Fruit fly (Drosophila melanogaster) whole organism, embryonic: ENCODE measurements around the gene Drsl2.
A peak's percentile ranks its signal among the peaks of the same experiment; 100 is the strongest.

Experiments used
- Antp ChIP-seq: fragments of 200-800 bp; sonication (Bioruptor generic); optimal IDR thresholded peaks from 3 replicates; lab custom pipeline; 2016; ENCODE audit warnings: missing biosample characterization, missing genetic modification characterization
- Asciz ChIP-seq: fragments of 200-800 bp; sonication (Bioruptor generic); optimal IDR thresholded peaks from 2 replicates; lab custom pipeline; 2017; ENCODE audit warnings: missing biosample characterization, mild to moderate bottlenecking, missing genetic modification characterization, missing genetic modification reagents
- BtbVII ChIP-seq: fragments of 200-800 bp; sonication (Bioruptor generic); optimal IDR thresholded peaks from 3 replicates; lab custom pipeline; 2017; ENCODE audit warnings: missing biosample characterization, mild to moderate bottlenecking, missing genetic modification characterization
- CG10267 ChIP-seq: fragments of 200-800 bp; sonication (Bioruptor generic); optimal IDR thresholded peaks from 2 replicates; lab custom pipeline; 2018; ENCODE audit warnings: missing biosample characterization, mild to moderate bottlenecking, missing genetic modification characterization, moderate library complexity
- CG10979 ChIP-seq: fragments of 200-800 bp; sonication (Bioruptor generic); optimal IDR thresholded peaks from 2 replicates; lab custom pipeline; 2018; ENCODE audit warnings: missing biosample characterization, mild to moderate bottlenecking, missing genetic modification characterization, moderate library complexity
- CG11398 ChIP-seq: fragments of 200-800 bp; sonication (Bioruptor generic); optimal IDR thresholded peaks from 2 replicates; lab custom pipeline; 2016; ENCODE audit warnings: missing biosample characterization, missing genetic modification characterization
- CG12104 ChIP-seq: fragments of 200-800 bp; sonication (Bioruptor generic); optimal IDR thresholded peaks from 3 replicates; lab custom pipeline; 2016; ENCODE audit warnings: missing biosample characterization, missing genetic modification characterization
- CG12299 ChIP-seq: fragments of 200-800 bp; sonication (Bioruptor generic); optimal IDR thresholded peaks from 2 replicates; lab custom pipeline; 2018; ENCODE audit warnings: missing biosample characterization, mild to moderate bottlenecking, missing genetic modification characterization
- CG13424 ChIP-seq: fragments of 200-800 bp; sonication (Bioruptor generic); optimal IDR thresholded peaks from 2 replicates; lab custom pipeline; 2019; ENCODE audit warnings: missing biosample characterization, mild to moderate bottlenecking, missing genetic modification characterization, moderate library complexity
- CG1529 ChIP-seq: fragments of 200-800 bp; sonication (Bioruptor generic); optimal IDR thresholded peaks from 3 replicates; lab custom pipeline; 2018; ENCODE audit warnings: missing biosample characterization, missing genetic modification characterization
- CG15601 ChIP-seq: fragments of 200-800 bp; sonication (Bioruptor generic); optimal IDR thresholded peaks from 3 replicates; lab custom pipeline; 2019; ENCODE audit warnings: missing biosample characterization, mild to moderate bottlenecking, missing genetic modification characterization, moderate library complexity
- CG16863 ChIP-seq: fragments of 200-800 bp; sonication (Bioruptor generic); optimal IDR thresholded peaks from 3 replicates; lab custom pipeline; 2016; ENCODE audit warnings: missing biosample characterization, missing genetic modification characterization
- CG17328 ChIP-seq: fragments of 200-800 bp; sonication (Bioruptor generic); IDR thresholded peaks from 2 replicates; pipeline ENCODE4 v1.3.6; 2022; ENCODE audit warnings: missing biosample characterization, missing genetic modification characterization
- CG2712 ChIP-seq: fragments of 200-800 bp; optimal IDR thresholded peaks from 3 replicates; lab custom pipeline; 2019; ENCODE audit warnings: missing biosample characterization, mild to moderate bottlenecking, missing genetic modification characterization, moderate library complexity
- CG4424 ChIP-seq: fragments of 200-800 bp; sonication (Bioruptor generic); optimal IDR thresholded peaks from 3 replicates; lab custom pipeline; 2016; ENCODE audit warnings: missing biosample characterization, missing genetic modification characterization
- CG5245 ChIP-seq: fragments of 200-800 bp; sonication (Bioruptor generic); optimal IDR thresholded peaks from 3 replicates; lab custom pipeline; 2016; ENCODE audit warnings: missing biosample characterization, missing genetic modification characterization
- CG6254 ChIP-seq: fragments of 200-800 bp; sonication (Bioruptor generic); optimal IDR thresholded peaks from 3 replicates; lab custom pipeline; 2017; ENCODE audit warnings: mild to moderate bottlenecking, missing biosample characterization, missing genetic modification reagents, missing genetic modification characterization
- CG6272 ChIP-seq: fragments of 200-800 bp; sonication (Bioruptor generic); IDR thresholded peaks from 2 replicates; pipeline ENCODE4 v1.3.6; 2022; ENCODE audit warnings: missing biosample characterization, missing genetic modification characterization
- CG7987 ChIP-seq: fragments of 200-800 bp; sonication (Bioruptor generic); optimal IDR thresholded peaks from 2 replicates; lab custom pipeline; 2018; ENCODE audit warnings: missing biosample characterization, mild to moderate bottlenecking, missing genetic modification characterization, moderate library complexity
- CG8944 ChIP-seq: fragments of 200-800 bp; sonication (Bioruptor generic); optimal IDR thresholded peaks from 3 replicates; lab custom pipeline; 2016; ENCODE audit warnings: missing biosample characterization, missing genetic modification characterization
- CoRest ChIP-seq: fragments of 200-800 bp; sonication (Bioruptor generic); optimal IDR thresholded peaks from 3 replicates; lab custom pipeline; 2018; ENCODE audit warnings: missing biosample characterization, mild to moderate bottlenecking, missing genetic modification characterization, moderate library complexity
- CrebB ChIP-seq: fragments of 200-800 bp; sonication (Bioruptor generic); optimal IDR thresholded peaks from 3 replicates; lab custom pipeline; 2018; ENCODE audit warnings: missing biosample characterization, mild to moderate bottlenecking, missing genetic modification characterization
- D19B ChIP-seq: fragments of 200-800 bp; sonication (Bioruptor generic); optimal IDR thresholded peaks from 2 replicates; lab custom pipeline; 2017; ENCODE audit warnings: missing biosample characterization, mild to moderate bottlenecking, missing genetic modification characterization
- Dbx ChIP-seq: fragments of 200-800 bp; sonication (Bioruptor generic); IDR thresholded peaks from 3 replicates; pipeline ENCODE4 v1.3.6; 2022; ENCODE audit warnings: missing biosample characterization, missing genetic modification characterization
- Dfd ChIP-seq, 2 experiments: fragments of >200 bp; optimal IDR thresholded peaks; 2 replicates each; lab custom pipeline; 2017; ENCODE audit warnings: missing biosample characterization in 2 of 2, missing genetic modification characterization in 2 of 2
- Drgx ChIP-seq: fragments of 200-800 bp; sonication (Bioruptor generic); IDR thresholded peaks from 2 replicates; pipeline ENCODE4 v1.3.6; 2022; ENCODE audit warnings: missing biosample characterization, missing genetic modification characterization
- H15 ChIP-seq: fragments of 200-800 bp; sonication (Bioruptor generic); IDR thresholded peaks from 3 replicates; pipeline ENCODE4 v1.3.6; 2022; ENCODE audit warnings: missing biosample characterization, missing genetic modification characterization
- Hmx ChIP-seq: fragments of 200-800 bp; sonication (Bioruptor generic); optimal IDR thresholded peaks from 2 replicates; lab custom pipeline; 2016; ENCODE audit warnings: missing biosample characterization, missing genetic modification characterization
- Jarid2 ChIP-seq: fragments of 200-800 bp; sonication (Bioruptor generic); optimal IDR thresholded peaks from 3 replicates; lab custom pipeline; 2017; ENCODE audit warnings: mild to moderate bottlenecking, missing biosample characterization, missing genetic modification reagents, missing genetic modification characterization
- MESR4 ChIP-seq: fragments of 200-800 bp; sonication (Bioruptor generic); optimal IDR thresholded peaks from 2 replicates; lab custom pipeline; 2018; ENCODE audit warnings: missing biosample characterization, mild to moderate bottlenecking, missing genetic modification characterization, moderate library complexity
- Med ChIP-seq: fragments of 200-800 bp; sonication (Bioruptor generic); peaks from one replicate; lab custom pipeline; 2016; ENCODE audit warnings: missing biosample characterization, missing genetic modification characterization, mild to moderate bottlenecking, inconsistent platforms, moderate library complexity
- NC2β ChIP-seq: fragments of 200-800 bp; sonication (Bioruptor generic); optimal IDR thresholded peaks from 2 replicates; lab custom pipeline; 2016; ENCODE audit warnings: missing biosample characterization, missing genetic modification characterization
- Nf-YB ChIP-seq: fragments of 200-800 bp; sonication (Bioruptor generic); optimal IDR thresholded peaks from 3 replicates; lab custom pipeline; 2019; ENCODE audit warnings: missing biosample characterization, mild to moderate bottlenecking, missing genetic modification characterization, moderate library complexity
- PHDP ChIP-seq: fragments of 200-800 bp; sonication (Bioruptor generic); optimal IDR thresholded peaks from 3 replicates; lab custom pipeline; 2018; ENCODE audit warnings: missing biosample characterization, mild to moderate bottlenecking, missing genetic modification characterization, moderate library complexity
- Side ChIP-seq: fragments of 200-800 bp; sonication (Bioruptor generic); optimal IDR thresholded peaks from 2 replicates; lab custom pipeline; 2016; ENCODE audit warnings: missing biosample characterization, missing genetic modification characterization
- Xrp1 ChIP-seq: fragments of 200-800 bp; sonication (Bioruptor generic); IDR thresholded peaks from 2 replicates; pipeline ENCODE4 v1.3.6; 2022; ENCODE audit warnings: missing biosample characterization, missing genetic modification characterization
- bcd ChIP-seq: fragments of 200-800 bp; sonication (Bioruptor generic); optimal IDR thresholded peaks from 2 replicates; lab custom pipeline; 2017; ENCODE audit warnings: missing biosample characterization, mild to moderate bottlenecking, missing genetic modification characterization
- chif ChIP-seq, 2 experiments: fragments of 200-800 bp; sonication (Bioruptor generic); optimal IDR thresholded peaks; 3 replicates each; lab custom pipeline; 2016; ENCODE audit warnings: missing biosample characterization in 2 of 2, missing genetic modification characterization in 2 of 2
- cwo ChIP-seq: fragments of 200-800 bp; sonication (Bioruptor generic); optimal IDR thresholded peaks from 3 replicates; lab custom pipeline; 2017; ENCODE audit warnings: missing biosample characterization, missing genetic modification characterization, mild to moderate bottlenecking, moderate library complexity, missing genetic modification reagents
- danr ChIP-seq: fragments of 200-800 bp; sonication (Bioruptor generic); IDR thresholded peaks from 2 replicates; pipeline ENCODE4 v1.3.6; 2022; ENCODE audit warnings: missing biosample characterization, missing genetic modification characterization
- fd102C ChIP-seq: fragments of 200-800 bp; sonication (Bioruptor generic); optimal IDR thresholded peaks from 2 replicates; lab custom pipeline; 2018; ENCODE audit warnings: missing biosample characterization, mild to moderate bottlenecking, missing genetic modification characterization, moderate library complexity
- grn ChIP-seq: fragments of 200-800 bp; sonication (Bioruptor generic); optimal IDR thresholded peaks from 3 replicates; lab custom pipeline; 2017; ENCODE audit warnings: missing biosample characterization, missing genetic modification characterization
- gro ChIP-seq: fragments of 200-800 bp; sonication (Bioruptor generic); optimal IDR thresholded peaks from 2 replicates; lab custom pipeline; 2016; ENCODE audit warnings: missing biosample characterization, missing genetic modification characterization
- odd ChIP-seq: fragments of 200-800 bp; sonication (Bioruptor generic); optimal IDR thresholded peaks from 2 replicates; lab custom pipeline; 2017; ENCODE audit warnings: missing biosample characterization, mild to moderate bottlenecking, missing genetic modification characterization
- repo ChIP-seq: fragments of 200-800 bp; sonication (Bioruptor generic); optimal IDR thresholded peaks from 2 replicates; lab custom pipeline; 2016; ENCODE audit warnings: missing biosample characterization, missing genetic modification characterization
- row ChIP-seq: fragments of 200-800 bp; sonication (Bioruptor generic); IDR thresholded peaks from 3 replicates; pipeline ENCODE4 v1.3.6; 2022; ENCODE audit warnings: missing biosample characterization, missing genetic modification characterization
- so ChIP-seq: fragments of 200-800 bp; sonication (Bioruptor generic); IDR thresholded peaks from 3 replicates; pipeline ENCODE4 v1.3.6; 2022; ENCODE audit warnings: missing biosample characterization, missing genetic modification characterization
- vvl ChIP-seq: fragments of 200-800 bp; sonication (Bioruptor generic); IDR thresholded peaks from 2 replicates; pipeline ENCODE4 v1.3.6; 2022; ENCODE audit warnings: missing biosample characterization, missing genetic modification characterization
- wek ChIP-seq: fragments of 200-800 bp; sonication (Bioruptor generic); optimal IDR thresholded peaks from 3 replicates; lab custom pipeline; 2018; ENCODE audit warnings: missing biosample characterization, mild to moderate bottlenecking, missing genetic modification characterization, moderate library complexity
- z ChIP-seq: fragments of 200-800 bp; sonication (Bioruptor generic); IDR thresholded peaks from 3 replicates; pipeline ENCODE4 v1.3.6; 2022; ENCODE audit warnings: missing biosample characterization, missing genetic modification characterization
- zfh1 ChIP-seq: fragments of 200-800 bp; sonication (Bioruptor generic); IDR thresholded peaks from 3 replicates; pipeline ENCODE4 v1.3.6; 2022; ENCODE audit warnings: missing biosample characterization, missing genetic modification characterization

Gene Drsl2

DNA sequence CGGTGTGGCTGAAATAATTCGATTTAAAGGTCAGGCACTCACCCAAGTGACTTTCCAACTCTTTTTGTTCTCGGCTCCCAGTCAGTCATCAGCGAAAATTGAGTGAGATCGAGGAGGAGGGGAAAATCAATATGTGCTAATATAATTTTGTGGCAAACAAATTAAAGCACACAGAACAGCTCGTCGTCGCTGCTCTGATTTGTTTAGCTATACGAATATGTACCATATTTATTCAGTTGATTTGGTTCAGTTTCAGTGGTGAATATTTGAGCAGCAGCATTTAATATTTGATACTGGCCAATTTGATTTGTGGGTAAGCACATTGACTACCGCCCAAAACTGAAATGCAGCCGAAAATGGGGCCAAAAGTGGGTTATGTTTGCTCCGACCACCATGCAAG lies 8.7 kb upstream of the Drsl2 start (continued):
- TF ChIP-seq CG10979 (tag; lab: Kevin White, UChicago): peak; percentile 39
- no peak for TF ChIP-seq CG4424
- peak; percentile 94 for TF ChIP-seq Med (GFP tag; lab: Kevin White, UChicago)
- TF ChIP-seq H15 (GFP tag; lab: Robert Waterston, UW): no peak
- no peak for TF ChIP-seq Asciz (GFP tag; lab: Kevin White, UChicago)
- no peak for TF ChIP-seq CG13424 (tag; lab: Kevin White, UChicago)
- TF ChIP-seq CG1529: peak; percentile 31
- TF ChIP-seq CG5245: peak; percentile 13
- peak; percentile 47 for TF ChIP-seq CG16863 (GFP tag; lab: Kevin White, UChicago)
- no peak for TF ChIP-seq cwo (GFP tag; lab: Kevin White, UChicago)
- TF ChIP-seq CG10267 (tag; lab: Kevin White, UChicago): no peak
- peak in 1 of 2 experiments; percentile 27 for TF ChIP-seq chif (GFP tag; optimal IDR thresholded peaks at IDR 0.05; lab: Kevin White, UChicago)
- no peak for TF ChIP-seq danr (GFP tag; lab: Robert Waterston, UW)
- peak; percentile 45; the same call in 1 of the 3 replicates for TF ChIP-seq zfh1 (GFP tag; lab: Robert Waterston, UW)
- TF ChIP-seq bcd: no peak
- no peak for TF ChIP-seq Dbx (GFP tag; lab: Robert Waterston, UW)
- TF ChIP-seq BtbVII: no peak
- peak; percentile 3 for TF ChIP-seq CG12104 (GFP tag; lab: Kevin White, UChicago)
- TF ChIP-seq vvl: peak; percentile 51; the same call in 1 of the 2 replicates
- peak; percentile 43; the same call in 2 of the 3 replicates for TF ChIP-seq so (GFP tag; lab: Robert Waterston, UW)
- peak; percentile 67 for TF ChIP-seq CG7987 (GFP tag; lab: Kevin White, UChicago)
- TF ChIP-seq wek (GFP tag; lab: Kevin White, UChicago): no peak
- TF ChIP-seq repo: peak; percentile 9
- peak; percentile 19; the same call in 1 of the 2 replicates for TF ChIP-seq CG17328
- peak; percentile 30 for TF ChIP-seq CrebB (tag; lab: Kevin White, UChicago)
- TF ChIP-seq Jarid2 (GFP tag; lab: Kevin White, UChicago): peak; percentile 25
- no peak for TF ChIP-seq Dfd (GFP tag; optimal IDR thresholded peaks at IDR 0.05; lab: Kevin White, UChicago)
- no peak for TF ChIP-seq MESR4 (GFP tag; lab: Kevin White, UChicago)
- no peak for TF ChIP-seq CG12299 (tag; lab: Kevin White, UChicago)
- TF ChIP-seq CG8944 (GFP tag; lab: Kevin White, UChicago): peak; percentile 42
- TF ChIP-seq fd102C: no peak
- no peak for TF ChIP-seq row
- TF ChIP-seq Drgx (GFP tag; lab: Robert Waterston, UW): no peak
- TF ChIP-seq Nf-YB (GFP tag; lab: Kevin White, UChicago): peak; percentile 8
- TF ChIP-seq odd (GFP tag; lab: Kevin White, UChicago): peak; percentile 30
- TF ChIP-seq CoRest (tag; lab: Kevin White, UChicago): peak; percentile 19
- TF ChIP-seq Side (GFP tag; lab: Kevin White, UChicago): peak; percentile 29
- peak; percentile 46; the same call in 1 of the 2 replicates for TF ChIP-seq Xrp1 (GFP tag; lab: Robert Waterston, UW)
- peak; percentile 45 for TF ChIP-seq NC2β (GFP tag; lab: Kevin White, UChicago)
- TF ChIP-seq CG15601 (tag; lab: Kevin White, UChicago): peak; percentile 34
- no peak for TF ChIP-seq gro (GFP tag; lab: Kevin White, UChicago)
- peak; percentile 79 for TF ChIP-seq PHDP (tag; lab: Kevin White, UChicago)
- TF ChIP-seq D19B (GFP tag; lab: Kevin White, UChicago): no peak
- peak; percentile 13 for TF ChIP-seq grn (GFP tag; lab: Kevin White, UChicago)
- TF ChIP-seq Antp (GFP tag; lab: Kevin White, UChicago): no peak
- TF ChIP-seq CG11398 (GFP tag; lab: Kevin White, UChicago): peak; percentile 35
- TF ChIP-seq z (GFP tag; lab: Robert Waterston, UW): peak; percentile 58; the same call in 2 of the 3 replicates
- no peak for TF ChIP-seq Hmx (GFP tag; lab: Kevin White, UChicago)
- TF ChIP-seq CG6254 (GFP tag; lab: Kevin White, UChicago): peak; percentile 11
- TF ChIP-seq CG2712 (tag; lab: Kevin White, UChicago): no peak
- TF ChIP-seq CG6272 (GFP tag; lab: Robert Waterston, UW): no peak
